Worm (Caenorhabditis elegans): ENCODE measurements around the gene W02B3.3.

DNA sequence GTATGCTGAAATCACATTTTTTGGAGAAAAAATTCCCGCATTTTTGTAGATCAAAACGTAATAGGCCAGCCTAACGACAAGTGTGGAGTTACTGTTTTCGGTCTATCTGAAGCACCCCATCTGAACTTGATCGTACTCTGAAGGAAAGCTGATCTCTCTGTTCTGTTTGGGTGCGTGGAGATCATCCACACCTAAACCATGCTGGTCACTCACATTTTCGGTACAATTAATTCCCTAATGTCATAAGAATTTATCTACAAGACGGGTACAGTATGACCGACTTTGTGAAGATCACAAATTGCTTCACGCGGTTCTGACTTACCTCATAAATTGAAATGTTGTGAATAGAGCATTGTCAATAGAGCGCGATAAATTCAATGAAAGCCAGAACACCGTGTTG lies 18.3 kb downstream of the W02B3.3 start:
- TF ChIP-seq ceh-24 (tag; optimal IDR thresholded peaks at IDR 0.05) = no peak
- TF ChIP-seq fkh-10 (GFP tag; optimal IDR thresholded peaks at IDR 0.05) = no peak
- TF ChIP-seq gmeb-2 (tag; optimal IDR thresholded peaks at IDR 0.05) = no peak
- no peak for TF ChIP-seq unc-86 (tag; optimal IDR thresholded peaks at IDR 0.05)
- no peak for TF ChIP-seq unc-55 (GFP tag; optimal IDR thresholded peaks at IDR 0.05)
- no peak for TF ChIP-seq sox-4 (tag; optimal IDR thresholded peaks at IDR 0.05)
- TF ChIP-seq ama-1 (optimal IDR thresholded peaks at IDR 0.05) = no peak
- TF ChIP-seq pat-9 (tag; optimal IDR thresholded peaks at IDR 0.05) = no peak
